Fruit fly (Drosophila melanogaster): ENCODE data around the gene CG11584.
A peak's percentile ranks its signal among the peaks of the same experiment; 100 is the strongest.

CG11584 gene

DNA sequence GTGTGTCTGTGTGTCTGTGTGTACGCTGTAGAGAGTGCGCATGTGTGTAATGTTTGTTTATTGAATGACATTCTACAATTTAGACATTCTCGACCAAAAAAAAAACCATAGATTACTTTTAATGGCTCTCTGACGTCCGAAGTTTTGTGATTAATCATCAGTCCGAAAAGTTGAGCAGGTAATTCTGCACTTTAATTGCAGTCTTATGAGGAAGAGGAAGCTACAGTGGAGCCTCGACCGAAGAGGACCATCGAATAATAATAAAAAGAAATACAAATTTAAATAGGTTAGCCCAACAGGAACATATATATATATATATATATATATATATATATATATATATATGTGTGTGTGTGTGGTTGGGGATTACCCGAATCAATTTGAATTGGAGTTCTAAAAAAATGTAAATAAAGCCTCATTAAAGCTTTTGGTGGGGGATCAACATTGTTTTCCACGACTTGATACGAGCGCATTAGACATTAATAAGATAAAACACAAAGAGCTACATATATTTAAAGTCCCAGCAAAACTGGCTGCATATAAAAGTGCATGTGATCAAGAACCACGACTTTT, 28.5 kb downstream of the CG11584 start (continued):
- TF ChIP-seq slou (GFP tag; optimal IDR thresholded peaks at IDR 0.05) (no peak), cad (GFP tag; optimal IDR thresholded peaks at IDR 0.05) (no peak), psq (GFP tag; optimal IDR thresholded peaks at IDR 0.05) (no peak), CG6654 (GFP tag; optimal IDR thresholded peaks at IDR 0.05) (no peak), CG14014 (GFP tag; IDR thresholded peaks at IDR 0.05) (no peak), esg (GFP tag; conservative IDR thresholded peaks at IDR 0.05) (no peak), CkIIα-i1 (GFP tag; IDR thresholded peaks at IDR 0.05) (no peak), Med (GFP tag) (peak; percentile 69), Oaz (GFP tag; IDR thresholded peaks at IDR 0.05) (no peak), CG2875 (GFP tag; optimal IDR thresholded peaks at IDR 0.05) (no peak), CG11093 (GFP tag; IDR thresholded peaks at IDR 0.05) (no peak), gem (tag; optimal IDR thresholded peaks at IDR 0.05) (peak; percentile 6), CG6854 (GFP tag; optimal IDR thresholded peaks at IDR 0.05) (no peak), Stat92E (GFP tag; optimal IDR thresholded peaks at IDR 0.05) (no peak), slbo (GFP tag; IDR thresholded peaks at IDR 0.05) (no peak), gcm (GFP tag; optimal IDR thresholded peaks at IDR 0.05) (no peak), Trl (optimal IDR thresholded peaks at IDR 0.05) (no peak), Trl (GFP tag; optimal IDR thresholded peaks at IDR 0.05) (no peak), toy (GFP tag; IDR thresholded peaks at IDR 0.05) (no peak), cg (GFP tag; optimal IDR thresholded peaks at IDR 0.05) (no peak)

- TF ChIP-seq lola (GFP tag; optimal IDR thresholded peaks at IDR 0.05) = peak in 1 of 3 experiments; percentile 8
- TF ChIP-seq CG2678 (tag; optimal IDR thresholded peaks at IDR 0.05) = peak; percentile 9
- peak in 1 of 2 experiments; percentile 5 for TF ChIP-seq bsh (GFP tag; optimal IDR thresholded peaks at IDR 0.05)
- TF ChIP-seq chm (GFP tag; IDR thresholded peaks at IDR 0.05) = peak; percentile 80
- peak; percentile 79; the same call in 3 of the 4 replicates for TF ChIP-seq chinmo (GFP tag; IDR thresholded peaks at IDR 0.05; ENCODE audit: partially characterized antibody)
- peak; percentile 70; the same call in 2 of the 3 replicates for TF ChIP-seq CG2199 (GFP tag; IDR thresholded peaks at IDR 0.05)
- 0 out of 2 replicates have a peak, but pooled peaks have one; percentile 9 for TF ChIP-seq inv (GFP tag; IDR thresholded peaks at IDR 0.05; ENCODE audit: partially characterized antibody)
- peak; percentile 37 for TF ChIP-seq yki (optimal IDR thresholded peaks at IDR 0.05)
- TF ChIP-seq bbx (GFP tag; IDR thresholded peaks at IDR 0.05; ENCODE audit: partially characterized antibody) = peak; percentile 45; the same call in 1 of the 2 replicates
- peak; percentile 5 for TF ChIP-seq CG7839 (tag; optimal IDR thresholded peaks at IDR 0.05)
- no peak for TF ChIP-seq kni (GFP tag; optimal IDR thresholded peaks at IDR 0.05)
- peak; percentile 9; the same call in 1 of the 2 replicates for TF ChIP-seq ato (GFP tag; IDR thresholded peaks at IDR 0.05; ENCODE audit: partially characterized antibody)
- 0 out of 3 replicates have a peak, but pooled peaks have one; percentile 34 for TF ChIP-seq so (GFP tag; IDR thresholded peaks at IDR 0.05)
- TF ChIP-seq CG16779 (GFP tag; IDR thresholded peaks at IDR 0.05) = no peak
- TF ChIP-seq row (GFP tag; IDR thresholded peaks at IDR 0.05) = 0 out of 3 replicates have a peak, but pooled peaks have one; percentile 13
- peak; percentile 6 for TF ChIP-seq CG1603 (tag; optimal IDR thresholded peaks at IDR 0.05)
- TF ChIP-seq CG4820 (GFP tag; optimal IDR thresholded peaks at IDR 0.05) = no peak
- TF ChIP-seq Bgb (GFP tag; IDR thresholded peaks at IDR 0.05; ENCODE audit: partially characterized antibody) = peak; percentile 24; the same call in 1 of the 2 replicates
- peak; percentile 44 for TF ChIP-seq CG18262 (tag; optimal IDR thresholded peaks at IDR 0.05)
- peak; percentile 23 for TF ChIP-seq CG10431 (GFP tag; optimal IDR thresholded peaks at IDR 0.05)
- TF ChIP-seq NC2α (GFP tag; optimal IDR thresholded peaks at IDR 0.05) = peak; percentile 2
- peak; percentile 11 for TF ChIP-seq dmrt11E (tag; optimal IDR thresholded peaks at IDR 0.05)
- TF ChIP-seq fu2 (GFP tag; optimal IDR thresholded peaks at IDR 0.05) = no peak
- peak; percentile 76 to 88 for TF ChIP-seq Trl (optimal IDR thresholded peaks at IDR 0.05)
- TF ChIP-seq Trl (GFP tag; optimal IDR thresholded peaks at IDR 0.05) = no peak
- TF ChIP-seq Opbp (GFP tag; IDR thresholded peaks at IDR 0.05; ENCODE audit: partially characterized antibody) = peak; percentile 45; the same call in 1 of the 3 replicates
- TF ChIP-seq CG3726 (GFP tag; IDR thresholded peaks at IDR 0.05) = no peak
- no peak for TF ChIP-seq Eip74EF (GFP tag; optimal IDR thresholded peaks at IDR 0.05)
- TF ChIP-seq Stat92E (GFP tag; optimal IDR thresholded peaks at IDR 0.05) = no peak
- TF ChIP-seq NC2β (GFP tag; optimal IDR thresholded peaks at IDR 0.05) = peak; percentile 15
These were observed 30.6 kb downstream of the CG11584 start for dm6 chrX:14211250-14211944.
